Worm (Caenorhabditis elegans) whole organism, late embryonic: ENCODE data around the gene F42A10.6.
"Not testable (repeated sequence)": the region's sequence is repeated elsewhere in the genome, so short reads cannot be mapped to it uniquely, and the experiment has no call there.

ENCODE experiments used
- ama-1 ChIP-seq: fragments of 150-350 bp; optimal IDR thresholded peaks from 2 replicates; lab custom pipeline; 2014
- dve-1 ChIP-seq: sonication (generic microtip); optimal IDR thresholded peaks from 2 replicates; lab custom pipeline; 2017; ENCODE audit warnings: antibody characterized with exemption, mild to moderate bottlenecking, missing genetic modification characterization, missing compliant biosample characterization
- elt-2 ChIP-seq: sonication (generic microtip); optimal IDR thresholded peaks from 2 replicates; lab custom pipeline; 2016; ENCODE audit warnings: missing genetic modification reagents, missing genetic modification characterization, missing compliant biosample characterization
- fkh-10 ChIP-seq: fragments of 150-350 bp; optimal IDR thresholded peaks from 2 replicates; lab custom pipeline; 2014; ENCODE audit warnings: missing biosample characterization, missing genetic modification reagents, missing genetic modification characterization
- hlh-13 ChIP-seq: fragments of 200-800 bp; sonication (Bioruptor generic); optimal IDR thresholded peaks from 2 replicates; lab custom pipeline; 2018; ENCODE audit warnings: mild to moderate bottlenecking, missing genetic modification characterization, missing compliant biosample characterization
- nhr-11 ChIP-seq: fragments of 150-350 bp; optimal IDR thresholded peaks from 2 replicates; lab custom pipeline; 2014; ENCODE audit warnings: missing biosample characterization, missing genetic modification characterization
- pha-2 ChIP-seq: sonication (generic microtip); optimal IDR thresholded peaks from 2 replicates; lab custom pipeline; 2017; ENCODE audit warnings: mild to moderate bottlenecking, missing genetic modification characterization, missing compliant biosample characterization
- pha-4 ChIP-seq: fragments of 150-350 bp; optimal IDR thresholded peaks from 2 replicates; lab custom pipeline; 2018; ENCODE audit warnings: missing biosample characterization, missing genetic modification reagents, missing genetic modification characterization
- pqm-1 ChIP-seq: sonication (generic microtip); optimal IDR thresholded peaks from 2 replicates; lab custom pipeline; 2016; ENCODE audit warnings: missing genetic modification characterization, missing compliant biosample characterization
- tbx-2 ChIP-seq: sonication (generic microtip); optimal IDR thresholded peaks from 2 replicates; lab custom pipeline; 2016; ENCODE audit warnings: missing genetic modification characterization, missing compliant biosample characterization
- ztf-16 ChIP-seq: sonication (generic microtip); optimal IDR thresholded peaks from 2 replicates; lab custom pipeline; 2017; ENCODE audit warnings: missing genetic modification characterization, missing compliant biosample characterization

ce11 chrIII:6188020-6188419, 11.4 kb upstream of the F42A10.6 start:
- not testable (repeated sequence) for TF ChIP-seq dve-1 (tag; lab: Kevin White, UChicago); elt-2; ztf-16 (tag; lab: Kevin White, UChicago); fkh-10 (GFP tag; lab: Kevin White, UChicago); ama-1 (lab: Kevin White, UChicago); pha-2; hlh-13 (GFP tag; lab: Kevin White, UChicago); nhr-11 (tag; lab: Kevin White, UChicago); tbx-2 (tag; lab: Kevin White, UChicago); pqm-1; pha-4 (tag; lab: Kevin White, UChicago)
